Fruit fly (Drosophila melanogaster): ENCODE results near the gene GILT1.

Gene GILT1

DNA sequence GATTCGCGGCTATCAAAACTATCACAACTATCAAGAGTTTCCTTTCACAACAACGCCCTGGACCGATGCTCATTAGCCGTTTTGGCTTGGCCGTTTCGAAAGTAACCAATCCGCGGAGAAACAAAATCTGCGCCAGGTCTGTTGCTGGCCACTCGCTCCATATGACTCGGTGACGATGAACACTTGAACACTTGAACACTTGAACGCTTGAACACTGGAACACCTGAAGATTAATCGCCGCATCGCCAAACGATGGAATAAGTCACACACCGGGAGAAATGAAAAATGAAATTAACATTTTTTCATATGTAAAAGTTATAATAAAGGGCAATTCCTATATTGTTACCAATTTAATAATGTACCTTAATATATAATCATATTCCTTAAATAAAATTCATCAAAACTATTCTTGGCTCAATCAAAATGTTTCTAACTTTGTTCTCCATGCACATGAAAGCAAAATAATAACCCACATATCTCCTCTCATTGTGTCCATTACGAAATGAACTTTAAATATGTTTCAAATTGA lies 15.5 kb upstream of the GILT1 start:
- TF ChIP-seq CG12768 (GFP tag; optimal IDR thresholded peaks at IDR 0.05) (no peak), cic (GFP tag; optimal IDR thresholded peaks at IDR 0.05) (no peak), Crg-1 (GFP tag; optimal IDR thresholded peaks at IDR 0.05) (no peak), CG1620 (GFP tag; optimal IDR thresholded peaks at IDR 0.05) (no peak), cnc (optimal IDR thresholded peaks at IDR 0.05) (no peak), CG5204 (GFP tag; optimal IDR thresholded peaks at IDR 0.05) (no peak), CG7101 (tag; optimal IDR thresholded peaks at IDR 0.05) (no peak), CG11617 (GFP tag; optimal IDR thresholded peaks at IDR 0.05) (no peak), toe (GFP tag; optimal IDR thresholded peaks at IDR 0.05) (no peak), CG14711 (tag; optimal IDR thresholded peaks at IDR 0.05) (no peak), CG33017 (tag; optimal IDR thresholded peaks at IDR 0.05) (no peak)

DNA sequence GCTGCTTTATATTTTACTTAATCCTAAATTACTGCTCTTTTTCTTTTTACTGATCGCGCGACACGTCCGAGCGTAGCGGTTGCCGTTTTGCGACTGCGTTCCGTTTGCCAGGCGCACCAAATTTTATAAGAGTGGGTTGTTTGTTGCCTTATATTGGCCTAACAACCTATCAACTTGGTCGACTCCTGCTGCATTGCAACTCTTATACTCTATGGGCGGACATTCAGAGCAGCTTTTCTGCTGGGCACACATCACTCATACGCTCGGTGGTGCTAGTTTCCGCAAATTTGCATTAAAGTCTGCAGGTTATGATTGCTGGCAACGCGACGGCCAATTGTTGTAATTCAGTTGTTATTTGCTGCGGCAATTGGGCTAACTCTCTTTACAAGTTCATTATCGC lies 13.5 kb upstream of the GILT1 start, which contains the start of gene yellow-e:
Gene yellow-e, minus strand, starts transcription at position 101 of the 400 bp plus-strand sequence.
- TF ChIP-seq ovo (GFP tag; optimal IDR thresholded peaks at IDR 0.05) (no peak), tj (GFP tag; optimal IDR thresholded peaks at IDR 0.05) (no peak), CG5204 (GFP tag; optimal IDR thresholded peaks at IDR 0.05) (no peak), cic (GFP tag; optimal IDR thresholded peaks at IDR 0.05) (no peak), Clk (GFP tag; optimal IDR thresholded peaks at IDR 0.05) (no peak), Hr96 (GFP tag; optimal IDR thresholded peaks at IDR 0.05) (no peak), pad (GFP tag; optimal IDR thresholded peaks at IDR 0.05) (no peak)

DNA sequence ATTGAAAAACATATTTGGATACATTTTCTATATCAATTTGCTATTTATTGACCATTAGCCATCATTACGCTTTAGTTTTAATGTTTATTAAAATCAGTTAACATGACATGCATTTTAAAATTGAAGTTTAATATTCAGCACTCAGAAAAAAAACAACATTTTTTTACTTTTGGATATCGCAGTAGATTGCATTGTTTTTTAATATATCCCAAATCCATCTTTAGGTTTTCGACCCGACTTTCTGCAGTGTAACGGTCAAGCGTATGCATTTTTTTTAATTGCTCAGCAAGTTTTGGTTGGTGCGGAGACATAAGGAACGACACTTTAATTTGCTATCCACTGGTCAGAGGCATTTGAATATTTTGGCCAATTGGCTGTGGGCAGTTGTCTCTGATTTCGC lies 11.0 kb upstream of the GILT1 start:
- no peak for TF ChIP-seq Crg-1 (GFP tag; optimal IDR thresholded peaks at IDR 0.05)
- TF ChIP-seq tj (GFP tag; optimal IDR thresholded peaks at IDR 0.05): peak; percentile 26

DNA sequence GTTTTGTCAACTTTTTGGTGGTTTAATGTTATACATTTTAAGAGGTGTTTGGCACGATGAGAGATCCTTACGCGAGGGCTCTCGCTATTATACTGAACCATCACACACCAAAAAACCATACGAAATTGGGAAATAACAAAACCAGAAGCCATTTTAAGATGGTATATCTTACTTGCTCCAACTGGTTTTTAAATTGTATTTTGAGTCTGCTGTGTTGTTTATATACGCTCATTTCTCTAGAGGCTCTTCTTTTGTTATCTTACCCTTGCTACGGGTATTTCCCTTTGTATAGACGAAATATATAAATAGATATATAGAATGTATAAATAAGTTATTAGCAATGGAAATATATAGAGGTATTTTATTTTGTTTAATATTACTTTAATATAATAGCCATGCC lies 5.2 kb upstream of the GILT1 start, which contains the start of gene yellow-e2:
Gene yellow-e2, minus strand, starts transcription at position 101 of the 400 bp plus-strand sequence.
- TF ChIP-seq pad (GFP tag; optimal IDR thresholded peaks at IDR 0.05) (no peak), kay (GFP tag; ENCODE audit: borderline replicate concordance) (no peak), bab1 (GFP tag; optimal IDR thresholded peaks at IDR 0.05) (no peak), CG12768 (GFP tag; optimal IDR thresholded peaks at IDR 0.05) (no peak), tj (GFP tag; optimal IDR thresholded peaks at IDR 0.05) (no peak), ovo (GFP tag; optimal IDR thresholded peaks at IDR 0.05) (no peak), CG11617 (GFP tag; optimal IDR thresholded peaks at IDR 0.05) (no peak), Mnt (GFP tag; optimal IDR thresholded peaks at IDR 0.05) (no peak), cnc (optimal IDR thresholded peaks at IDR 0.05) (no peak), CG14711 (tag; optimal IDR thresholded peaks at IDR 0.05) (no peak), CG5204 (GFP tag; optimal IDR thresholded peaks at IDR 0.05) (no peak), CG1620 (GFP tag; optimal IDR thresholded peaks at IDR 0.05) (no peak)

DNA sequence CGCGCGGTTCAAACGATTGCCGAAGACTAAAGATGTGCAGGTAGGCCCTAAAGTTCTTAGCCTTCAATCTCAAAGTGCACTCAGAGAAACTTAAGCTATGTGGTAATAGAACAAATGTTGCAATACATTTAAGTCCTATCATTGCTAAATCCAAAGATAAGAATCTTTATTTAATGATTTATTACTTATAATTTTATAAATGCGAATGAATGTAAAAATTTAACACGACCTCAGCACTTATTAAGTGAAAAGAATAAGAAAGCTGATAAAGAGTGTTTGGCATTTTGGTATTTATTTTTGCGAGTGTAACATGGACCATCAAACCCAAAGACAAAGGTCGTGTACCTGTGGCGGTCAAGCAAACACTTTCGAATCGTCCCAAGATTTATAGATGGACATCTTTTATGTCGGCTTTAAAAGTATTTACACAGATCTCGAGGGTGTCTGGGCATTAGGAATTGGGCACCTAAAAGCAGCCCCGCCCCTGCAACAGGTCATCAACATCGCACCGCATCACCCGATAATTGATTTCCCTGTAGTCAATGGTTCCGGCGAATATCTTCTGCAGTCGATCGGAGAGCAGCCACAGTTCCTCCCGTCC lies 3.3 kb upstream of the GILT1 start, which contains the start of gene yellow-e3:
Gene yellow-e3, minus strand, starts transcription at position 30 of the 601 bp plus-strand sequence.
- peak; percentile 1 for TF ChIP-seq kay (GFP tag; ENCODE audit: borderline replicate concordance)
- no peak for TF ChIP-seq bab1 (GFP tag; optimal IDR thresholded peaks at IDR 0.05)
- TF ChIP-seq CG1620 (GFP tag; optimal IDR thresholded peaks at IDR 0.05): no peak
- TF ChIP-seq cnc (optimal IDR thresholded peaks at IDR 0.05): no peak

DNA sequence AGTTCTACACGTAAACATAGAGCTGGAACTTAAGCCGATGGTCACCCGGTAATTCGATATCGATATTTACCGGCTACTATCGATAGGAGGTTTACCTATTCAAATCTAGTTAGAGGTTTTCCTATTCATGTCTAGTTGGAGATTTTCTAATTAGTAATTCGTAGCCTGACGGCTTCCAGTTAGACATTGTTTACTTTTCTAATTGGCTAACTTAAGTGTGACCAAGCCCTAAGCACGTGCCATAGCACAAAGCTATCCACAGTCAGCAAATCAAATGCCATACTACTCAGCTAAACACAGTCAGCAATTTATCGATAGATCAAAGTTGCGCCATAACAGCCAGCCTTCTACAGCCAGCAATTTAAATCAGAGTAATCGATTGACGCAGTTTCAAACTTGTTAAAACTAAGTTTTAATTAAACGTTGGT lies 1.4 kb upstream of the GILT1 start, which contains the start of gene Dpm3:
Gene Dpm3, minus strand, starts transcription at position 20 of the 428 bp plus-strand sequence.
- TF ChIP-seq CG1620 (GFP tag; optimal IDR thresholded peaks at IDR 0.05) (peak; percentile 58), tj (GFP tag; optimal IDR thresholded peaks at IDR 0.05) (peak; percentile 20), Mnt (GFP tag; optimal IDR thresholded peaks at IDR 0.05) (peak; percentile 11), bab1 (GFP tag; optimal IDR thresholded peaks at IDR 0.05) (peak; percentile 54), CG7101 (tag; optimal IDR thresholded peaks at IDR 0.05) (no peak), pad (GFP tag; optimal IDR thresholded peaks at IDR 0.05) (peak; percentile 15), Clk (GFP tag; optimal IDR thresholded peaks at IDR 0.05) (no peak), toe (GFP tag; optimal IDR thresholded peaks at IDR 0.05) (peak; percentile 39), Crg-1 (GFP tag; optimal IDR thresholded peaks at IDR 0.05) (peak; percentile 21), CG7045 (GFP tag; optimal IDR thresholded peaks at IDR 0.05) (no peak)

DNA sequence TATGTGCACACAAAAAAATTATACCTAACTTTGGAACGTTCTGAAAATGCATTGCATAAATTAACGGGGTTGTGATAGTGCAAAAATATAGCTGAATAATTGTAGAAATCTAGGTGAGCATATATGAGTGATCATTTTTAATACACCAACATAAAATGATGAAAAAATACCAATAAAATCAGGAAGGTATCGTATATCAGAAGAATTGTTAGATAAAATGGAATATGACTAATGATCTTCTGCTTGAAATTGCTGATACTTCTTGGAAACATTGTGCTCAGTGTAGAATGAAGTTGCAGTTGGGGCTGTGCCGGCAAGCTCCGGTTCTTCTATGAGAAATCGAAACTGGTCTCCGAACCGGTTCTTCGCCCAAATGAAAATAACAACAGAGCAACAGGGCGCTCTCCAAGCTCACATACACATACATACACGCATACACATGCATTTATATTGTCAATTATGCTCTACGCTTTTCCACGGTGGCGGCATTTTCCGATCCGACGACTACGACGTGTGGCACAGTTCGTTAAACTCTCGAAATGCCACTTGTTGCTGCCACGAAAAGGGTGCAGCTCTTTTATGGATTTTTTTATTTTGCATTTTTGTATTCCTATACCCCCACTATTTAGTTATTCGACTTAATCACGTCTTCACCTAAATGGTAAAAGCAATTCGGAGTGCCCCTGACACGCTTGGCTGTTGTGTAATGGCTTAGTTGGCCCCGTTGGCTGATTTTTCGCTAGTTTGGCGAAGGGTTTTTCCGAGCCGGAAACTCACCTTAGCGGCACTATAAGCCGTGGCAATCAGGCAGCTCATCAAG lies 550 bp downstream of the GILT1 start:
- TF ChIP-seq CG7101 (tag; optimal IDR thresholded peaks at IDR 0.05) (peak; percentile 68), Crg-1 (GFP tag; optimal IDR thresholded peaks at IDR 0.05) (peak; percentile 64), CG1620 (GFP tag; optimal IDR thresholded peaks at IDR 0.05) (peak; percentile 27), CG7045 (GFP tag; optimal IDR thresholded peaks at IDR 0.05) (peak; percentile 55), CG12768 (GFP tag; optimal IDR thresholded peaks at IDR 0.05) (no peak), bab1 (GFP tag; optimal IDR thresholded peaks at IDR 0.05) (peak; percentile 79), cic (GFP tag; optimal IDR thresholded peaks at IDR 0.05) (no peak), CG11617 (GFP tag; optimal IDR thresholded peaks at IDR 0.05) (peak; percentile 71), Hr96 (GFP tag; optimal IDR thresholded peaks at IDR 0.05) (peak; percentile 37), kay (GFP tag; ENCODE audit: borderline replicate concordance) (no peak), tj (GFP tag; optimal IDR thresholded peaks at IDR 0.05) (peak; percentile 71), cnc (optimal IDR thresholded peaks at IDR 0.05) (no peak), pad (GFP tag; optimal IDR thresholded peaks at IDR 0.05) (peak; percentile 38), ovo (GFP tag; optimal IDR thresholded peaks at IDR 0.05) (peak; percentile 55), CG14711 (tag; optimal IDR thresholded peaks at IDR 0.05) (peak; percentile 63), Mnt (GFP tag; optimal IDR thresholded peaks at IDR 0.05) (no peak), CG5204 (GFP tag; optimal IDR thresholded peaks at IDR 0.05) (peak; percentile 55), CG33017 (tag; optimal IDR thresholded peaks at IDR 0.05) (peak; percentile 5), Clk (GFP tag; optimal IDR thresholded peaks at IDR 0.05) (no peak), toe (GFP tag; optimal IDR thresholded peaks at IDR 0.05) (no peak)

Data from whole organism, adult.